Fruit fly (Drosophila melanogaster): ENCODE results near the gene Sytbeta.

- no peak for TF ChIP-seq psq (GFP tag; optimal IDR thresholded peaks at IDR 0.05)
- no peak for TF ChIP-seq OdsH (GFP tag; optimal IDR thresholded peaks at IDR 0.05)
- TF ChIP-seq Hr78 (GFP tag; optimal IDR thresholded peaks at IDR 0.05) = no peak
- TF ChIP-seq Hr83 (GFP tag; optimal IDR thresholded peaks at IDR 0.05; ENCODE audit: poor library complexity, severe bottlenecking) = no peak
- TF ChIP-seq h (GFP tag; optimal IDR thresholded peaks at IDR 0.05) = no peak
- TF ChIP-seq woc (GFP tag; optimal IDR thresholded peaks at IDR 0.05) = no peak
- no peak for TF ChIP-seq Abd-B (GFP tag; optimal IDR thresholded peaks at IDR 0.05)
- TF ChIP-seq usp (GFP tag; optimal IDR thresholded peaks at IDR 0.05) = no peak
- no peak for TF ChIP-seq jim (GFP tag; optimal IDR thresholded peaks at IDR 0.05)
- TF ChIP-seq Sp1 (GFP tag; optimal IDR thresholded peaks at IDR 0.05) = no peak
- no peak for TF ChIP-seq Myc (optimal IDR thresholded peaks at IDR 0.05)
- TF ChIP-seq CrebA (GFP tag; optimal IDR thresholded peaks at IDR 0.05; ENCODE audit: borderline replicate concordance) = no peak
Observed at dm6 chr3L:14972625-14973250, 92.0 kb downstream of the Sytbeta start, which contains the start of gene Brd.

All from whole organism, wandering third instar larva.